Fruit fly (Drosophila melanogaster): Measurements from ENCODE around the gene brk.

Gene brk

DNA sequence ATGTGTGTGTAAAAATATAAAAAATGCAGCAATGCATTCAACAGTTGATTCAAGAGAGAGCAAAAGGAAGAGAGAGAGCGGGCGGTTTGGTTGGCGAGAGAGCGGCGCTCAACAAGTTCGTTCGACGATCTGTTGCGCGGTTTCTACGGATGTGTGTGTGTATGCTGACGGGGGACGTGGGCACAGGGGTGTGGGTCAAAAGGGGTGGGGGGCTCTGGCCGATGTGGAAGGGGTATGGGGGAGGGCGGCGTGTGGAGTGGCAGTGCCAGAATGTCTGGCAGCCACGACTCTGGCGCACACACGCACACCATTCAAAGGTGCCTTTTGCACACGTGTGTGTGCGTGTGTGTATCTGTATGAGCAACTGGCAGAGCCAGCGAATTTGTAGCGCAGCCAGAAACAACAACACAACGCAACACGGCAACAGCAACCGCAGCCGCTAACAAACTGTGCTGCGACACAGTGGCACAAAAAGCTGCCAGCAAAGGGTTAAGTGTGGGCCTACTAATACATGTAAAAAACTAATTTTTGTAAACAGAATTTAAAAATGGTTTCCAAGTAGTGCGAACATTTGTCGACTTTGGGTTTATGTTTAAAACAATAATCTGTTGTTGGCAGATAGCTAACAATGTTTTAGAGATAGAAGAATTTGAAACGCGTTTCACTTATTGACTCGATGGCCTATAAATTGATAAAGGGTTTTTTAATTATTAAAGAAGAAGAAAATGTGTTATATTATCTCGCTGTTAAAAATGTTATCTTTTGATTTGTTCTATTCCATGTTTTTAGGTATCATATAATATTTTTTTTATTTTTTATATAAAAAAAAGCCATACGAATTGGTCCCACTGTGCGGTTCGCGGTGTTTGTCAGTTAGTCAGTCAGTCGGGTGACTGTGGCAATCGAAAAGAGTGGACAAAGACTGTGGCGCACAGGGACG lies 931 bp upstream of the brk start:
- TF ChIP-seq EcR (GFP tag; optimal IDR thresholded peaks at IDR 0.05), result peak; percentile 63
- peak; percentile 62; the same call in 1 of the 2 replicates for TF ChIP-seq CG10348 (GFP tag; IDR thresholded peaks at IDR 0.05)
- TF ChIP-seq CG17806 (tag; optimal IDR thresholded peaks at IDR 0.05), result peak; percentile 91
- peak; percentile 80 for TF ChIP-seq CG32121 (GFP tag; IDR thresholded peaks at IDR 0.05)
- TF ChIP-seq CG9948 (tag; optimal IDR thresholded peaks at IDR 0.05), result peak; percentile 98
- TF ChIP-seq fd96Ca (GFP tag; IDR thresholded peaks at IDR 0.05), result peak; percentile 85
- peak; percentile 55 for TF ChIP-seq gl (tag; optimal IDR thresholded peaks at IDR 0.05)
- TF ChIP-seq CG13204 (GFP tag; optimal IDR thresholded peaks at IDR 0.05), result peak; percentile 75
- TF ChIP-seq Snoo (tag; optimal IDR thresholded peaks at IDR 0.05), result peak; percentile 89
- peak; percentile 80 for TF ChIP-seq D1 (tag; optimal IDR thresholded peaks at IDR 0.05)
- peak; percentile 81 for TF ChIP-seq Pif1A (GFP tag; optimal IDR thresholded peaks at IDR 0.05)
- TF ChIP-seq CG4496 (GFP tag; IDR thresholded peaks at IDR 0.05), result peak; percentile 50; the same call in 2 of the 3 replicates
- peak; percentile 98 for TF ChIP-seq CG14655 (GFP tag; optimal IDR thresholded peaks at IDR 0.05)
- TF ChIP-seq rn (GFP tag; IDR thresholded peaks at IDR 0.05), result peak; percentile 71
- TF ChIP-seq CG15710 (tag; optimal IDR thresholded peaks at IDR 0.05), result peak; percentile 95
- peak; percentile 78 for TF ChIP-seq Ets98B (GFP tag; IDR thresholded peaks at IDR 0.05)
- TF ChIP-seq Pif1B (GFP tag; optimal IDR thresholded peaks at IDR 0.05), result peak; percentile 84
- TF ChIP-seq CG34367 (tag; optimal IDR thresholded peaks at IDR 0.05), result peak; percentile 89
- peak; percentile 85 for TF ChIP-seq CG8301 (tag; optimal IDR thresholded peaks at IDR 0.05)
- peak; percentile 97 for TF ChIP-seq CG8159 (tag; optimal IDR thresholded peaks at IDR 0.05)
- peak; percentile 55 for TF ChIP-seq CG12605 (GFP tag; IDR thresholded peaks at IDR 0.05)

- TF ChIP-seq CG34367 (tag; optimal IDR thresholded peaks at IDR 0.05) (no peak), Pif1B (GFP tag; optimal IDR thresholded peaks at IDR 0.05) (no peak), rn (GFP tag; IDR thresholded peaks at IDR 0.05) (no peak), CG14655 (GFP tag; optimal IDR thresholded peaks at IDR 0.05) (no peak), CG8159 (tag; optimal IDR thresholded peaks at IDR 0.05) (no peak), D1 (tag; optimal IDR thresholded peaks at IDR 0.05) (no peak), CG13204 (GFP tag; optimal IDR thresholded peaks at IDR 0.05) (no peak), CG9948 (tag; optimal IDR thresholded peaks at IDR 0.05) (no peak), CG32121 (GFP tag; IDR thresholded peaks at IDR 0.05) (no peak), CG15710 (tag; optimal IDR thresholded peaks at IDR 0.05) (no peak), CG4496 (GFP tag; IDR thresholded peaks at IDR 0.05) (no peak), CG17806 (tag; optimal IDR thresholded peaks at IDR 0.05) (no peak), EcR (GFP tag; optimal IDR thresholded peaks at IDR 0.05) (no peak), CG8301 (tag; optimal IDR thresholded peaks at IDR 0.05) (no peak), Pif1A (GFP tag; optimal IDR thresholded peaks at IDR 0.05) (no peak), gl (tag; optimal IDR thresholded peaks at IDR 0.05) (no peak)
These were observed 1.1 kb downstream of the brk start for dm6 chrX:7308794-7309193.

DNA sequence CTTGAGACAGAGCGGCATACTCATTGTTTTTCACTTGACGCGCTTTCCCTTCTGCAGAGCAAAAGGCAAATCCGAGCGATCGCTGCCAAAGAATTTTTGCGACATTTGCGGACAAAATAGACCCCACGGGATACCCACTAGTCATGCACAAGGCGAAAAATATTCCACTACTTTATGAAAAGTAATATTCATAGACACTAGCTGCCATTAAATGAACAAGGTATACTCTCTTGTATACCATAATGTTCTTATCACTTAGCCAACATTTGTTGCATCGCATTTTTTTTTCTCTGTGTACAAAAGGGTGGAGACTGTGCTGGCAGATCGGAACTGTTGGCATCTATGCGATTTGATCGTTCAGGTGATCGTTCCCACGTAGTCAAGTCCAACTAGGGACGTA lies 4.7 kb downstream of the brk start:
- TF ChIP-seq Snoo (tag; optimal IDR thresholded peaks at IDR 0.05) (no peak), CG34367 (tag; optimal IDR thresholded peaks at IDR 0.05) (no peak), rn (GFP tag; IDR thresholded peaks at IDR 0.05) (no peak), CG17806 (tag; optimal IDR thresholded peaks at IDR 0.05) (peak; percentile 21), D1 (tag; optimal IDR thresholded peaks at IDR 0.05) (no peak), CG8159 (tag; optimal IDR thresholded peaks at IDR 0.05) (no peak), Pif1B (GFP tag; optimal IDR thresholded peaks at IDR 0.05) (no peak), CG14655 (GFP tag; optimal IDR thresholded peaks at IDR 0.05) (peak; percentile 43), fd96Ca (GFP tag; IDR thresholded peaks at IDR 0.05) (peak; percentile 75), CG8301 (tag; optimal IDR thresholded peaks at IDR 0.05) (peak; percentile 45), Pif1A (GFP tag; optimal IDR thresholded peaks at IDR 0.05) (no peak), EcR (GFP tag; optimal IDR thresholded peaks at IDR 0.05) (no peak), CG9948 (tag; optimal IDR thresholded peaks at IDR 0.05) (peak; percentile 8), gl (tag; optimal IDR thresholded peaks at IDR 0.05) (no peak), CG4496 (GFP tag; IDR thresholded peaks at IDR 0.05) (peak; percentile 61; the same call in 2 of the 3 replicates), CG12605 (GFP tag; IDR thresholded peaks at IDR 0.05) (no peak; the same call in 1 of the 2 replicates), CG32121 (GFP tag; IDR thresholded peaks at IDR 0.05) (peak; percentile 67), CG15710 (tag; optimal IDR thresholded peaks at IDR 0.05) (no peak), CG10348 (GFP tag; IDR thresholded peaks at IDR 0.05) (no peak), CG13204 (GFP tag; optimal IDR thresholded peaks at IDR 0.05) (no peak), Ets98B (GFP tag; IDR thresholded peaks at IDR 0.05) (peak; percentile 57)

dm6 chrX:7315925-7316650 lies 8.3 kb downstream of the brk start:
- no peak for TF ChIP-seq CG17806 (tag; optimal IDR thresholded peaks at IDR 0.05)
- no peak for TF ChIP-seq EcR (GFP tag; optimal IDR thresholded peaks at IDR 0.05)
- TF ChIP-seq fd96Ca (GFP tag; IDR thresholded peaks at IDR 0.05), result no peak
- TF ChIP-seq D1 (tag; optimal IDR thresholded peaks at IDR 0.05), result no peak
- no peak for TF ChIP-seq CG10348 (GFP tag; IDR thresholded peaks at IDR 0.05)
- no peak for TF ChIP-seq rn (GFP tag; IDR thresholded peaks at IDR 0.05)
- TF ChIP-seq CG8301 (tag; optimal IDR thresholded peaks at IDR 0.05), result no peak
- no peak for TF ChIP-seq CG34367 (tag; optimal IDR thresholded peaks at IDR 0.05)
- TF ChIP-seq Pif1A (GFP tag; optimal IDR thresholded peaks at IDR 0.05), result no peak
- TF ChIP-seq CG9948 (tag; optimal IDR thresholded peaks at IDR 0.05), result no peak
- no peak for TF ChIP-seq Ets98B (GFP tag; IDR thresholded peaks at IDR 0.05)
- TF ChIP-seq CG13204 (GFP tag; optimal IDR thresholded peaks at IDR 0.05), result no peak
- TF ChIP-seq Pif1B (GFP tag; optimal IDR thresholded peaks at IDR 0.05), result no peak

All from whole organism, pupa.